Worm (Caenorhabditis elegans): ENCODE data around the gene Y73F8A.12.

DNA sequence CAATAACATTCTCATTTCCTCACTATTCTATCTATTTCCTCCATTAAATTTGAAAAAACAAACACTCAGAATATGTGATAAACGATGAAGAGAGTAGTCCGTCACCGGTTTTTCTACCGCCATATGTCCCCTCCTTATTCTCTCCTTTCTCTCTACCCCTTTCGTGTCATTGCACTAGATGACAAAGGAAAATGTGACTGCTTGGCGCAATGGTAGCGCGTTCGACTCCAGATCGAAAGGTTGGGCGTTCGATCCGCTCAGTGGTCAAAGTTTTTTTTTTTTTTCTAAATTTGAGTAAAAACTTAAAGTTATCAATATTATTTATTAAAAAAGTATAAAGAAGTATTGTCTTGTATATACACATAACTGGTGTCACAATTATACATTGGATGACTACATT lies 22.0 kb downstream of the Y73F8A.12 start:
- TF ChIP-seq ceh-32 (tag; optimal IDR thresholded peaks at IDR 0.05; ENCODE audit: poor library complexity) = no peak
- no peak for TF ChIP-seq lin-39 (tag; optimal IDR thresholded peaks at IDR 0.05)
- no peak for TF ChIP-seq nhr-25 (tag; optimal IDR thresholded peaks at IDR 0.05; ENCODE audit: borderline replicate concordance, insufficient read depth)

Measured in whole organism, L4 larva.